Worm (Caenorhabditis elegans) whole organism, dauer: Measurements from ENCODE around the gene slc-5A12.

Source experiments
- unc-62 ChIP-seq: sonication (generic microtip); optimal IDR thresholded peaks from 2 replicates; lab custom pipeline; 2017; ENCODE audit warnings: missing biosample characterization, missing genetic modification reagents, missing genetic modification characterization

slc-5A12 gene

ce11 chrIV:11959573-11959972, 22.4 kb downstream of the slc-5A12 start, which contains the start of gene tgt-1:
Gene tgt-1, minus strand, starts transcription at chrIV:11959804.
- no peak for TF ChIP-seq unc-62

ce11 chrIV:11961485-11962255, 24.5 kb downstream of the slc-5A12 start, which contains the start of gene ZK829.7:
Gene ZK829.7, minus strand, starts transcription at chrIV:11961535.
- TF ChIP-seq unc-62: no peak

ce11 chrIV:11965327-11965726, 28.1 kb downstream of the slc-5A12 start, which contains the start of gene srj-1:
Gene srj-1, minus strand, starts transcription at chrIV:11965427.
- TF ChIP-seq unc-62: no peak

- no peak for TF ChIP-seq unc-62
Measured at ce11 chrIV:11970171-11970570, 33.0 kb downstream of the slc-5A12 start, which contains the start of gene ZK829.9. Gene ZK829.9, plus strand, starts transcription at chrIV:11970534.

ce11 chrIV:11986407-11986806, 49.2 kb downstream of the slc-5A12 start:
- TF ChIP-seq unc-62: no peak
